Worm (Caenorhabditis elegans) whole organism, L3 larva: ENCODE data around the gene Y6E2A.7.

Source experiments
- fkh-2 ChIP-seq: fragments of 150-350 bp; optimal IDR thresholded peaks from 2 replicates; lab custom pipeline; 2014; ENCODE audit warnings: missing biosample characterization, missing genetic modification reagents, missing genetic modification characterization
- jun-1 ChIP-seq: fragments of 150-350 bp; optimal IDR thresholded peaks from 2 replicates; lab custom pipeline; 2014; ENCODE audit warnings: missing biosample characterization, missing genetic modification reagents, missing genetic modification characterization
- lsy-12 ChIP-seq: sonication (generic microtip); optimal IDR thresholded peaks from 2 replicates; lab custom pipeline; 2016; ENCODE audit warnings: mild to moderate bottlenecking, missing genetic modification characterization, missing compliant biosample characterization
- tbx-2 ChIP-seq: sonication (generic microtip); optimal IDR thresholded peaks from 2 replicates; lab custom pipeline; 2016; ENCODE audit warnings: mild to moderate bottlenecking, missing genetic modification characterization, missing compliant biosample characterization
- unc-39 ChIP-seq: sonication (generic microtip); optimal IDR thresholded peaks from 4 replicates; lab custom pipeline; 2017; ENCODE audit warnings: missing biosample characterization, missing genetic modification characterization

DNA sequence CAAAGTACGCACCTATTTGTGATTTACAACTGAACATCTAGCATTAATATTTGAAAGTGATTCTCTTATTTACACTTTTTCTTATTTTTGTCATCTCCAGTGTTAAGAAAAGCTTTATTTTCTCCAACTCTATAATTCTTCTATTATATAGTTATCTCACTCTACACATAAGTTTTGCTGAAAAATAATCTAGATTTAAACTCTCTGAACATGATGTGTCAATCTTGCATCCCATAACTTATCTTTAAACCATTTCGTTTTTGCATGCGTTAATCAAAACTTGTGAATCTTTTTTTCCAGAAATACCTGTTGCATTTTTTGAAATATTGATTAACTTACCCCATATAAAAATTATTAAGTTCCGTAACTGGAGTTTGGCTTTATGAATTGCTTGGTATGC lies 29.7 kb upstream of the Y6E2A.7 start, which contains the start of gene nhr-268:
- no peak for TF ChIP-seq tbx-2 (tag; lab: Kevin White, UChicago)
- no peak for TF ChIP-seq lsy-12
- no peak for TF ChIP-seq jun-1 (tag; lab: Kevin White, UChicago)
- no peak for TF ChIP-seq fkh-2 (tag; lab: Kevin White, UChicago)
- no peak for TF ChIP-seq unc-39
